Worm (Caenorhabditis elegans) whole organism, late embryonic: ENCODE results near the gene C33B4.5.

Experiments used
- C08G9.2 ChIP-seq: sonication (generic microtip); optimal IDR thresholded peaks from 2 replicates; lab custom pipeline; 2016; ENCODE audit warnings: mild to moderate bottlenecking, missing genetic modification characterization, moderate library complexity, missing compliant biosample characterization
- C38D4.7 ChIP-seq: fragments of 200-800 bp; sonication (Bioruptor generic); optimal IDR thresholded peaks from 2 replicates; lab custom pipeline; 2018; ENCODE audit warnings: mild to moderate bottlenecking, missing genetic modification characterization, moderate library complexity, missing compliant biosample characterization
- F13H6.1 ChIP-seq: sonication (generic microtip); optimal IDR thresholded peaks from 2 replicates; lab custom pipeline; 2016; ENCODE audit warnings: missing genetic modification characterization, missing compliant biosample characterization
- K02D7.2 ChIP-seq: sonication (generic microtip); optimal IDR thresholded peaks from 2 replicates; lab custom pipeline; 2017; ENCODE audit warnings: mild to moderate bottlenecking, missing genetic modification characterization, missing compliant biosample characterization
- K09A11.1 ChIP-seq: sonication (generic microtip); optimal IDR thresholded peaks from 2 replicates; lab custom pipeline; 2017; ENCODE audit warnings: antibody characterized with exemption, mild to moderate bottlenecking, missing genetic modification characterization, missing compliant biosample characterization; ENCODE audit not compliant: insufficient read depth
- T23F11.4 ChIP-seq: fragments of 200-800 bp; sonication (Bioruptor generic); optimal IDR thresholded peaks from 2 replicates; lab custom pipeline; 2018; ENCODE audit warnings: mild to moderate bottlenecking, missing genetic modification characterization, missing compliant biosample characterization
- ahr-1 ChIP-seq: sonication (generic microtip); optimal IDR thresholded peaks from 2 replicates; lab custom pipeline; 2016; ENCODE audit warnings: missing genetic modification characterization, missing compliant biosample characterization
- ceh-18 ChIP-seq: sonication (generic microtip); optimal IDR thresholded peaks from 2 replicates; lab custom pipeline; 2016; ENCODE audit warnings: missing genetic modification characterization, missing compliant biosample characterization
- ceh-19 ChIP-seq: fragments of 200-800 bp; sonication (Bioruptor generic); optimal IDR thresholded peaks from 2 replicates; lab custom pipeline; 2018; ENCODE audit warnings: mild to moderate bottlenecking, missing genetic modification characterization, missing compliant biosample characterization
- ceh-2 ChIP-seq: sonication (generic microtip); optimal IDR thresholded peaks from 2 replicates; lab custom pipeline; 2016; ENCODE audit warnings: missing genotype, missing genetic modification characterization, missing compliant biosample characterization
- ceh-24 ChIP-seq: sonication (generic microtip); optimal IDR thresholded peaks from 2 replicates; lab custom pipeline; 2016; ENCODE audit warnings: mild to moderate bottlenecking, missing genetic modification characterization, missing compliant biosample characterization
- ceh-31 ChIP-seq: sonication (generic microtip); optimal IDR thresholded peaks from 2 replicates; lab custom pipeline; 2016; ENCODE audit warnings: missing genetic modification characterization, missing compliant biosample characterization
- ceh-34 ChIP-seq: sonication (generic microtip); optimal IDR thresholded peaks from 2 replicates; lab custom pipeline; 2016; ENCODE audit warnings: mild to moderate bottlenecking, missing genetic modification characterization, missing compliant biosample characterization
- ceh-45 ChIP-seq: fragments of 200-800 bp; sonication (Bioruptor generic); IDR thresholded peaks from 2 replicates; pipeline ENCODE4 v1.3.6; 2022; ENCODE audit warnings: missing genetic modification reagents, missing genetic modification characterization, missing compliant biosample characterization
- ceh-9 ChIP-seq: sonication (generic microtip); optimal IDR thresholded peaks from 2 replicates; lab custom pipeline; 2016; ENCODE audit warnings: mild to moderate bottlenecking, missing genetic modification characterization, inconsistent platforms, missing compliant biosample characterization
- dmd-4 ChIP-seq: sonication (generic microtip); optimal IDR thresholded peaks from 2 replicates; lab custom pipeline; 2016; ENCODE audit warnings: borderline replicate concordance, missing genetic modification characterization, missing compliant biosample characterization
- elt-4 ChIP-seq: sonication (generic microtip); optimal IDR thresholded peaks from 2 replicates; lab custom pipeline; 2016; ENCODE audit warnings: missing genetic modification characterization, missing compliant biosample characterization
- ets-4 ChIP-seq: sonication (generic microtip); optimal IDR thresholded peaks from 2 replicates; lab custom pipeline; 2016; ENCODE audit warnings: missing genetic modification characterization, missing compliant biosample characterization
- eyg-1 ChIP-seq: sonication (generic microtip); optimal IDR thresholded peaks from 2 replicates; lab custom pipeline; 2016; ENCODE audit warnings: missing genotype, missing genetic modification characterization, missing compliant biosample characterization
- fax-1 ChIP-seq: sonication (generic microtip); optimal IDR thresholded peaks from 2 replicates; lab custom pipeline; 2016; ENCODE audit warnings: missing genotype, missing genetic modification characterization, missing compliant biosample characterization
- fkh-10 ChIP-seq: fragments of 150-350 bp; optimal IDR thresholded peaks from 2 replicates; lab custom pipeline; 2014; ENCODE audit warnings: missing biosample characterization, missing genetic modification reagents, missing genetic modification characterization
- gmeb-2 ChIP-seq: sonication (generic microtip); optimal IDR thresholded peaks from 2 replicates; lab custom pipeline; 2016; ENCODE audit warnings: missing genetic modification characterization, inconsistent platforms, missing compliant biosample characterization
- hlh-13 ChIP-seq: fragments of 200-800 bp; sonication (Bioruptor generic); optimal IDR thresholded peaks from 2 replicates; lab custom pipeline; 2018; ENCODE audit warnings: mild to moderate bottlenecking, missing genetic modification characterization, missing compliant biosample characterization
- hlh-15 ChIP-seq: sonication (generic microtip); optimal IDR thresholded peaks from 2 replicates; lab custom pipeline; 2016; ENCODE audit warnings: missing genetic modification characterization, missing compliant biosample characterization
- hlh-30 ChIP-seq: sonication (generic microtip); optimal IDR thresholded peaks from 2 replicates; lab custom pipeline; 2017; ENCODE audit warnings: antibody characterized with exemption, missing genetic modification characterization, missing compliant biosample characterization; ENCODE audit not compliant: insufficient read depth
- hlh-6 ChIP-seq: sonication (generic microtip); optimal IDR thresholded peaks from 2 replicates; lab custom pipeline; 2016; ENCODE audit warnings: missing genotype, missing genetic modification characterization, missing compliant biosample characterization
- hlh-8 ChIP-seq: sonication (generic microtip); optimal IDR thresholded peaks from 2 replicates; lab custom pipeline; 2016; ENCODE audit warnings: missing genotype, missing genetic modification characterization, missing compliant biosample characterization
- lim-6 ChIP-seq: sonication (generic microtip); optimal IDR thresholded peaks from 2 replicates; lab custom pipeline; 2016; ENCODE audit warnings: missing genetic modification characterization, missing compliant biosample characterization
- lin-11 ChIP-seq: fragments of 200-800 bp; sonication (Bioruptor generic); optimal IDR thresholded peaks from 2 replicates; lab custom pipeline; 2018; ENCODE audit warnings: mild to moderate bottlenecking, missing genetic modification characterization, missing compliant biosample characterization
- madf-2 ChIP-seq: sonication (generic microtip); optimal IDR thresholded peaks from 2 replicates; lab custom pipeline; 2017; ENCODE audit warnings: missing genetic modification characterization, missing compliant biosample characterization
- nfya-1 ChIP-seq: sonication (generic microtip); optimal IDR thresholded peaks from 2 replicates; lab custom pipeline; 2017; ENCODE audit warnings: missing genetic modification characterization, mild to moderate bottlenecking, missing compliant biosample characterization, antibody characterized with exemption, moderate library complexity
- nhr-11 ChIP-seq: fragments of 150-350 bp; optimal IDR thresholded peaks from 2 replicates; lab custom pipeline; 2014; ENCODE audit warnings: missing biosample characterization, missing genetic modification characterization
- nhr-232 ChIP-seq: sonication (generic microtip); optimal IDR thresholded peaks from 2 replicates; lab custom pipeline; 2016; ENCODE audit warnings: missing genetic modification characterization, missing compliant biosample characterization
- odd-2 ChIP-seq: sonication (generic microtip); optimal IDR thresholded peaks from 2 replicates; lab custom pipeline; 2017; ENCODE audit warnings: antibody characterized with exemption, mild to moderate bottlenecking, missing genetic modification characterization, missing compliant biosample characterization
- pag-3 ChIP-seq: sonication (generic microtip); optimal IDR thresholded peaks from 2 replicates; lab custom pipeline; 2016; ENCODE audit warnings: missing compliant biosample characterization, missing genetic modification characterization, borderline replicate concordance
- pat-9 ChIP-seq: fragments of 200-800 bp; sonication (Bioruptor generic); optimal IDR thresholded peaks from 2 replicates; lab custom pipeline; 2018; ENCODE audit warnings: mild to moderate bottlenecking, missing genetic modification characterization, moderate library complexity, missing compliant biosample characterization
- pax-1 ChIP-seq: fragments of 150-350 bp; optimal IDR thresholded peaks from 2 replicates; lab custom pipeline; 2014; ENCODE audit warnings: missing biosample characterization, missing genetic modification characterization
- pros-1 ChIP-seq: fragments of 150-350 bp; optimal IDR thresholded peaks from 2 replicates; lab custom pipeline; 2014; ENCODE audit warnings: missing biosample characterization, missing genetic modification reagents, missing genetic modification characterization
- rnt-1 ChIP-seq: sonication (generic microtip); optimal IDR thresholded peaks from 2 replicates; lab custom pipeline; 2016; ENCODE audit warnings: missing genetic modification characterization, missing compliant biosample characterization
- sdc-2 ChIP-seq: sonication (generic microtip); optimal IDR thresholded peaks from 2 replicates; lab custom pipeline; 2016; ENCODE audit warnings: missing genotype, missing genetic modification characterization, missing compliant biosample characterization
- tbx-7 ChIP-seq: sonication (generic microtip); optimal IDR thresholded peaks from 2 replicates; lab custom pipeline; 2016; ENCODE audit warnings: missing genotype, missing genetic modification characterization, missing compliant biosample characterization
- ttx-3 ChIP-seq: sonication (generic microtip); optimal IDR thresholded peaks from 2 replicates; lab custom pipeline; 2016; ENCODE audit warnings: missing genetic modification reagents, missing genetic modification characterization, missing compliant biosample characterization
- unc-42 ChIP-seq: sonication (generic microtip); optimal IDR thresholded peaks from 2 replicates; lab custom pipeline; 2016; ENCODE audit warnings: missing genotype, missing genetic modification characterization, missing compliant biosample characterization
- unc-55 ChIP-seq: sonication (generic microtip); optimal IDR thresholded peaks from 2 replicates; lab custom pipeline; 2017; ENCODE audit warnings: missing biosample characterization, missing genetic modification reagents, missing genetic modification characterization
- unc-86 ChIP-seq: sonication (generic microtip); optimal IDR thresholded peaks from 2 replicates; lab custom pipeline; 2016; ENCODE audit warnings: missing genetic modification characterization, missing compliant biosample characterization
- zip-5 ChIP-seq: sonication (generic microtip); optimal IDR thresholded peaks from 2 replicates; lab custom pipeline; 2016; ENCODE audit warnings: missing genetic modification characterization, missing compliant biosample characterization

C33B4.5 gene

DNA sequence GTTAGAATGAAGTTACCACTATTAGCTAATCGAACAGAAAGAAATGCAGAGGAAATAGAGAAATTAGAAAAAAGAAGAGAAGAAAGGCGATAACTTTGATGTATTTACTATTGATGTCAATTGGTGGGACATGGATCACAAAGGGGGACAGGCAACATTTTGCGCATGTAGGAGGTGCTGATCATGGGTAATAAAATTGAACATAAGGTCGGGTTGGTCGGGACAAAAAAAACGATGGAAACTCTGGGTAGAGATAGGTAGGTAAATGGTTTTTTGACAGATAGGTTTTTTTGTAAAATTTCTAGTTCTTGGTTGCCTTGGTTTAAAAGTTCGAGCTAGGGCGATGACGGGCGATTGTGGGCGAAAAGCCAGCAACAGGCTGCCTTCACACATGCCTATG, 7.7 kb downstream of the C33B4.5 start, which contains the start of gene shn-1:
shn-1 (minus strand) TSS at position 101 of the 400 bp plus-strand sequence.
- TF ChIP-seq ceh-2 (no peak), pat-9 (tag; lab: Kevin White, UChicago) (no peak), fkh-10 (no peak), ceh-34 (no peak), pax-1 (tag; lab: Kevin White, UChicago) (no peak), ets-4 (no peak), lin-11 (tag; lab: Kevin White, UChicago) (no peak), unc-55 (GFP tag; lab: Kevin White, UChicago) (no peak), hlh-6 (tag; lab: Kevin White, UChicago) (no peak), ahr-1 (tag; lab: Kevin White, UChicago) (no peak), hlh-15 (tag; lab: Kevin White, UChicago) (no peak), eyg-1 (tag; lab: Kevin White, UChicago) (no peak), F13H6.1 (tag; lab: Kevin White, UChicago) (no peak), gmeb-2 (tag; lab: Kevin White, UChicago) (no peak), C08G9.2 (tag; lab: Kevin White, UChicago) (no peak)
- TF ChIP-seq, all 69 proteins: peak for 0

DNA sequence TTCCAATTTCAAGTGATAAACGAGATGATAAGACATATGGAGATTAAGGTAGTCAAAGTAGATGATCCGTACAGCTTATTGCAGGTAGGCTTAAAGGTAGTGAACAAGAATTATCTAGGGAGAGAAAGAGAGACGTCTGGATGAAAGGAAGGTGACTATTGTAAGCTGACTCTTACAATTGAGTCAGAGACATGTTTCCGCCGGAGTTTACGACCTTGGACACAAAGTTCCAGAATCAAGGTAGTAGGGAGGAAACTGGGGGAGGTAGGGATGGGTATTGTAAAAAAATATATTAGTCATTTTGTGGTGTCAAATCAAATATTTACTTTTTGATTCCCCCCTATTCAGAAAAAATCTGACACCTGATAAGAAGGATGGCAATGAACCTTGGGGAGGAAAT, 9.3 kb downstream of the C33B4.5 start:
- TF ChIP-seq pag-3 (tag; lab: Kevin White, UChicago) (no peak), ceh-9 (tag; lab: Kevin White, UChicago) (no peak), C08G9.2 (tag; lab: Kevin White, UChicago) (no peak), nfya-1 (tag; lab: Kevin White, UChicago) (no peak), nhr-232 (tag; lab: Kevin White, UChicago) (no peak), ceh-31 (no peak), fkh-10 (no peak), K02D7.2 (no peak), sdc-2 (tag; lab: Kevin White, UChicago) (no peak), C38D4.7 (GFP tag; lab: Kevin White, UChicago) (no peak), pros-1 (no peak), dmd-4 (tag; lab: Kevin White, UChicago) (no peak), ceh-18 (tag; lab: Kevin White, UChicago) (no peak), hlh-13 (GFP tag; lab: Kevin White, UChicago) (no peak), pat-9 (tag; lab: Kevin White, UChicago) (no peak)

DNA sequence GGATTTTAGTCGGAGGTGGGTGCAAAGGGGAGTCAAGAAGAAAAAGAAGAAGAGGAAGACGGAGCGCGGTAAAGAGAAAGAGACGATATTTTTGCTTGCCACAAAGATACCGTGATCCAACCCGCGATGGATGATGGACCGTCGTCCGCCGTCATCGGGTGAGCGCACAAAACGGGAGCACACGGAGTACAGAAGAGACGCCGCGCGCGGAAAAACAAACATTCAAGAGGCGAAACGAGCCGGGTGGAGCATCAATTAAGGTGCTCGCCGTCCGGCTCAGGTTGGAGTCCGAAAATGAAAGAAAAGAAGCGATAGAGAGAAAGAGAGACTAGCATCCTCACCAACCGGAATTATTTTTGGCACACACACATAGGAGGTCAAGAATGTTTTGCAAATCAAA, 10.7 kb downstream of the C33B4.5 start:
- TF ChIP-seq ceh-45 (GFP tag; lab: Robert Waterston, UW), result no peak
- TF ChIP-seq ahr-1 (tag; lab: Kevin White, UChicago), result no peak
- TF ChIP-seq dmd-4 (tag; lab: Kevin White, UChicago), result no peak
- TF ChIP-seq C38D4.7 (GFP tag; lab: Kevin White, UChicago), result no peak
- TF ChIP-seq T23F11.4 (GFP tag; lab: Kevin White, UChicago), result no peak
- TF ChIP-seq hlh-6 (tag; lab: Kevin White, UChicago), result no peak
- no peak for TF ChIP-seq ceh-9 (tag; lab: Kevin White, UChicago)
- no peak for TF ChIP-seq ceh-24 (tag; lab: Kevin White, UChicago)
- TF ChIP-seq nhr-11, result no peak
- TF ChIP-seq ceh-19 (GFP tag; lab: Kevin White, UChicago), result peak; percentile 16
- no peak for TF ChIP-seq hlh-8 (tag; lab: Kevin White, UChicago)
- TF ChIP-seq hlh-13 (GFP tag; lab: Kevin White, UChicago), result no peak
- TF ChIP-seq ceh-18 (tag; lab: Kevin White, UChicago), result no peak
- no peak for TF ChIP-seq fax-1
- no peak for TF ChIP-seq madf-2 (tag; lab: Kevin White, UChicago)
- peak; percentile 11 for TF ChIP-seq eyg-1 (tag; lab: Kevin White, UChicago)
- no peak for TF ChIP-seq lim-6 (tag; lab: Kevin White, UChicago)
- no peak for TF ChIP-seq fkh-10
- peak; percentile 52 for TF ChIP-seq ceh-34
- no peak for TF ChIP-seq ttx-3 (tag; lab: Kevin White, UChicago)
- no peak for TF ChIP-seq rnt-1 (tag; lab: Kevin White, UChicago)
- no peak for TF ChIP-seq tbx-7 (tag; lab: Kevin White, UChicago)
- no peak for TF ChIP-seq odd-2
- TF ChIP-seq unc-86 (tag; lab: Kevin White, UChicago), result no peak
- peak; percentile 34 for TF ChIP-seq ceh-2
- no peak for TF ChIP-seq pax-1 (tag; lab: Kevin White, UChicago)
- no peak for TF ChIP-seq elt-4
- no peak for TF ChIP-seq pat-9 (tag; lab: Kevin White, UChicago)
- TF ChIP-seq unc-42 (tag; lab: Kevin White, UChicago), result no peak
- TF ChIP-seq K09A11.1, result no peak
- TF ChIP-seq pros-1, result no peak
- TF ChIP-seq ceh-31, result no peak
- no peak for TF ChIP-seq hlh-30 (tag; lab: Kevin White, UChicago)
- no peak for TF ChIP-seq zip-5 (tag; lab: Kevin White, UChicago)
- no peak for TF ChIP-seq unc-55 (GFP tag; lab: Kevin White, UChicago)
